Worm (Caenorhabditis elegans) whole organism, L1 larva: ENCODE results near the gene rgs-7.

Experiments used
- aha-1 ChIP-seq: fragments of 150-350 bp; optimal IDR thresholded peaks from 2 replicates; lab custom pipeline; 2014; ENCODE audit warnings: missing biosample characterization, missing genetic modification characterization
- fkh-10 ChIP-seq: sonication (generic microtip); optimal IDR thresholded peaks from 2 replicates; lab custom pipeline; 2017; ENCODE audit warnings: missing biosample characterization, missing genetic modification reagents, missing genetic modification characterization
- mep-1 ChIP-seq: fragments of 150-350 bp; optimal IDR thresholded peaks from 2 replicates; lab custom pipeline; 2014; ENCODE audit warnings: missing biosample characterization, missing genetic modification characterization

DNA sequence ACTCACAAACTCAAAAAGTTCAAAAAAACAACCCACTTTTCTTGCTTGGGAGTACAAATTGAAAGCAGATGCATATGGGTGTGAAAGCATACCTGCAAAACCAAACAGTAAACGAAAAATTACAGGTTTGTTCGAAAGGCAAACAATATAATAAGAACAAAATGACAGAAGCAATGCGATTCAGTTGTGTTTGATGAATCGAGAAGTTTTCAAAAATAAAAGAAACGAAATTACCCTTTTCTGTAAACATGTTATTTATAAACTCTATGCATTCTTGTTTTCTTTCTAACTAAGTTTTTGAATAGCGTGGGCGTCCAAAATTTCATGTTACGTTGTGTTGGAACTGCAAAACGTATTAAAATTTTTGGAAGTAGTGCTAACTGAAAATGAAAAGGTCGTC, 33.4 kb upstream of the rgs-7 start, which contains the start of gene sox-4:
- TF ChIP-seq mep-1 (tag; lab: Kevin White, UChicago) (no peak), aha-1 (tag; lab: Kevin White, UChicago) (no peak), fkh-10 (GFP tag; lab: Kevin White, UChicago) (no peak)
